Worm (Caenorhabditis elegans) whole organism, L4/young adult: ENCODE results near the gene T20G5.9.

Experiments used
- W03F9.2 ChIP-seq: fragments of 150-350 bp; optimal IDR thresholded peaks from 2 replicates; lab custom pipeline; 2014; ENCODE audit warnings: missing biosample characterization, missing genetic modification characterization
- dao-5 ChIP-seq: sonication (generic microtip); optimal IDR thresholded peaks from 2 replicates; lab custom pipeline; 2016; ENCODE audit warnings: missing genotype, missing genetic modification characterization, moderate library complexity, missing compliant biosample characterization

DNA sequence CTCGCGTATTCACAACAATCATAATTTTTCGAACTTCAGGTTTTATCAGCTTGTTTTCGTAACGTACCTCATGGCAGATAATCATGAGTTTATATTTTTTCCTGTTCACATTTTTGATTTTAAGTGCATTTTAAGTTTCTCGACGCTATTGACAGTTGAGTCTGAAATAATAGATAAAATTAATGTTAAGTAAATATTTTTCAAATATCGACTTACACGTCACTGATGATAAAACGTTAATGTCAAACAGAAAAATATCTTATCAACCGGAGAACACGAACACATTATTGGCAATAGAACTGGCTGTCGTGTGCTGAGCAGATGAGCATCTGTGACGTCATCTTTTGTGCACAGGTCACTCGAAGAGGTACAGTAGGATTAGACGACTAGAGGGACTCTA is 12.8 kb upstream of the T20G5.9 start:
- TF ChIP-seq dao-5 (tag; lab: Kevin White, UChicago) (no peak), W03F9.2 (tag; lab: Kevin White, UChicago) (no peak)
